Worm (Caenorhabditis elegans) whole organism, midembryonic: Measurements from ENCODE around the gene srab-22.

Experiments
- T22C8.4 ChIP-seq: fragments of 200-800 bp; sonication (Bioruptor generic); IDR thresholded peaks from 2 replicates; pipeline ENCODE4 v1.3.6; 2022; ENCODE audit warnings: missing genetic modification characterization, missing compliant biosample characterization
- cog-1 ChIP-seq: sonication (generic microtip); optimal IDR thresholded peaks from 2 replicates; lab custom pipeline; 2016; ENCODE audit warnings: missing genetic modification characterization, missing compliant biosample characterization
- flt-1 ChIP-seq: fragments of 200-800 bp; sonication (Bioruptor generic); IDR thresholded peaks from 2 replicates; pipeline ENCODE4 v1.3.6; 2022; ENCODE audit warnings: missing genetic modification characterization, missing compliant biosample characterization
- klf-2 ChIP-seq: fragments of 200-800 bp; sonication (Bioruptor generic); conservative IDR thresholded peaks from 2 replicates; pipeline ENCODE4 v1.3.6; 2022; ENCODE audit warnings: missing genetic modification reagents, missing genetic modification characterization, missing compliant biosample characterization
- med-1 ChIP-seq: sonication (generic microtip); optimal IDR thresholded peaks from 2 replicates; lab custom pipeline; 2017; ENCODE audit warnings: missing genetic modification characterization, mild to moderate bottlenecking, missing compliant biosample characterization, antibody characterized with exemption, missing genetic modification reagents; ENCODE audit not compliant: insufficient read depth
- ref-1 ChIP-seq: fragments of 200-800 bp; sonication (Bioruptor generic); conservative IDR thresholded peaks from 2 replicates; pipeline ENCODE4 v1.3.6; 2022; ENCODE audit warnings: missing genetic modification reagents, missing genetic modification characterization, missing compliant biosample characterization
- tab-1 ChIP-seq: fragments of 200-800 bp; sonication (Bioruptor generic); IDR thresholded peaks from 2 replicates; pipeline ENCODE4 v1.3.6; 2022; ENCODE audit warnings: missing genetic modification characterization, missing compliant biosample characterization
- ztf-23 ChIP-seq: fragments of 200-800 bp; sonication (Bioruptor generic); IDR thresholded peaks from 2 replicates; pipeline ENCODE4 v1.3.6; 2022; ENCODE audit warnings: missing genetic modification reagents, missing genetic modification characterization, missing compliant biosample characterization
- ztf-29 ChIP-seq: fragments of 200-800 bp; sonication (Bioruptor generic); IDR thresholded peaks from 2 replicates; pipeline ENCODE4 v1.3.6; 2022; ENCODE audit warnings: missing genetic modification reagents, missing genetic modification characterization, missing compliant biosample characterization

srab-22 gene

ce11 chrV:3464897-3465296 lies 38.7 kb downstream of the srab-22 start:
- TF ChIP-seq med-1 (GFP tag; lab: Kevin White, UChicago): no peak
- no peak for TF ChIP-seq flt-1
- no peak for TF ChIP-seq ztf-23 (GFP tag; lab: Robert Waterston, UW)
- TF ChIP-seq cog-1 (tag; lab: Kevin White, UChicago): no peak
- no peak for TF ChIP-seq ref-1
- no peak for TF ChIP-seq klf-2 (GFP tag; lab: Robert Waterston, UW)
- no peak for TF ChIP-seq T22C8.4 (GFP tag; lab: Robert Waterston, UW)
- no peak for TF ChIP-seq tab-1 (GFP tag; lab: Robert Waterston, UW)

DNA sequence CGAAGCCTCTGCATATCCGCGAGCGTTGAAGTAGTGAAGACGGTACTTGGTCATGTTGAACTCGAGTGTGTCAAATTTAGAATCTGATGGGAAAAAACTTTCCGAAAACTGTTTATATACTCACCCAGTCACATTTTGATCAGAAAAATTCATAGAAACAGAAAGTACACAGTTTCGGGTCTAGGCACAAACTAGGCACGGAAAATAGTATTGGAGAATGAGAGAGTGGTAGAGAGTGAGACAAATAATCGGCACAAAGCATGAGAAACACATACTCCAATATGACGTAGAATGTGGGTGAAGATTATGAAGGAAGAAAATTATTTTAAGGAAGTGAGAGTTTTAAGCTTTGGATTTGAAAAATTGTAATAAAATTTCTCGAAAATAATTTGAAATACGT lies 42.3 kb downstream of the srab-22 start, which contains the start of gene gst-33:
TSS of gene gst-33 (minus strand) at position 127 of the 400 bp plus-strand sequence.
- no peak for TF ChIP-seq ztf-23 (GFP tag; lab: Robert Waterston, UW)
- no peak for TF ChIP-seq tab-1 (GFP tag; lab: Robert Waterston, UW)
- no peak for TF ChIP-seq ztf-29 (GFP tag; lab: Robert Waterston, UW)
- TF ChIP-seq cog-1 (tag; lab: Kevin White, UChicago): no peak
- no peak for TF ChIP-seq med-1 (GFP tag; lab: Kevin White, UChicago)
- TF ChIP-seq T22C8.4 (GFP tag; lab: Robert Waterston, UW): no peak

DNA sequence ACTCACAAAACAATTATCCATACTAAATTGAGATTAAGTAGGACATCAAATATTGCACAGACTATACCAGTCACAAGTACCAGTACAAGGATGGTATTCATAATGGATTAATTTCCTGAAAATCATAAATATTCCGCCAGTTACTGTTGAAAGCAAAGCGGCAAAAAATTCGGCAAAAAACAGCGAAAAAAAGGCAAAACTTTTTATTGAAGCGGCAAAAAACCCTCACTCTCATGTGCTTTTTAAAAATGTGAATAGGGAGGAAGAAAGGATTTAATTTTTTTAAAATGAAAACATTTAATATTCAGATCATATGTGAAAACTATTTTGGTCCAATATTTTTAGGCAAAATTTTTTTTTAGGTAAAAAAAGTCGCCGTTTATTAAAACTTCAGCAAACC lies 44.6 kb downstream of the srab-22 start, which contains the start of gene srbc-29:
TSS of gene srbc-29 (minus strand) at position 101 of the 400 bp plus-strand sequence.
- no peak for TF ChIP-seq ztf-29 (GFP tag; lab: Robert Waterston, UW)

ce11 chrV:3475021-3475420 lies 48.8 kb downstream of the srab-22 start, which contains the start of gene oac-2:
Gene oac-2, minus strand, starts transcription at chrV:3475121.
- no peak for TF ChIP-seq tab-1 (GFP tag; lab: Robert Waterston, UW)
- no peak for TF ChIP-seq med-1 (GFP tag; lab: Kevin White, UChicago)
- TF ChIP-seq T22C8.4 (GFP tag; lab: Robert Waterston, UW): no peak
- no peak for TF ChIP-seq flt-1
- TF ChIP-seq cog-1 (tag; lab: Kevin White, UChicago): no peak
- no peak for TF ChIP-seq ztf-23 (GFP tag; lab: Robert Waterston, UW)
- TF ChIP-seq ref-1: no peak
- TF ChIP-seq ztf-29 (GFP tag; lab: Robert Waterston, UW): no peak
- no peak for TF ChIP-seq klf-2 (GFP tag; lab: Robert Waterston, UW)

DNA sequence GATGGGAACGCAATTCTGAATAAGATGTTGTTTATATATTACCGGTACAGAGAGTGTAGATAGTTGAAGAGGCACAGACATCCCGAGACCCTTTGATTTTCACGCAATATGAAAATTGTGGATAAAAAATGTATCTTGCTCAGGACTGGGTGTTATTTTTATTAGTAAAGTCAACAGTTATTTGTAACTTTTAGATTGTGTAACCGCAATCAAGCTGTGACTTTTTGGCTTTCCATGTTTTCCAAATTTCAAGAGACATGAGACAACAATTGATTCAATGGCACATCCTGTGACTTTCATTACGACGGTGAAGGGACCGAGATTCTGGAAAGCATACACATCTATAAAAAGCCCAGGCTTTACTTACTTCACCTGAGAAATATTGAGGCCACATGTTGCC lies 50.1 kb downstream of the srab-22 start:
- TF ChIP-seq tab-1 (GFP tag; lab: Robert Waterston, UW): no peak
- TF ChIP-seq ztf-23 (GFP tag; lab: Robert Waterston, UW): no peak
- no peak for TF ChIP-seq med-1 (GFP tag; lab: Kevin White, UChicago)
